Fruit fly (Drosophila melanogaster) whole organism, embryonic: Measurements from ENCODE around the gene CG6927.

Experiments
- Ada2b ChIP-seq: fragments of 200-800 bp; sonication (Bioruptor generic); IDR thresholded peaks from 2 replicates; pipeline ENCODE4 v1.3.6; 2022; ENCODE audit warnings: missing biosample characterization, missing genetic modification characterization
- Asciz ChIP-seq: fragments of 200-800 bp; sonication (Bioruptor generic); optimal IDR thresholded peaks from 2 replicates; lab custom pipeline; 2017; ENCODE audit warnings: missing biosample characterization, mild to moderate bottlenecking, missing genetic modification characterization, missing genetic modification reagents
- CG10209 ChIP-seq: fragments of 200-800 bp; sonication (Bioruptor generic); optimal IDR thresholded peaks from 3 replicates; lab custom pipeline; 2017; ENCODE audit warnings: missing biosample characterization, mild to moderate bottlenecking, missing genetic modification characterization, missing genetic modification reagents
- CG10321 ChIP-seq: fragments of 200-800 bp; sonication (Bioruptor generic); IDR thresholded peaks from 2 replicates; pipeline ENCODE4 v1.3.6; 2022; ENCODE audit warnings: missing biosample characterization, missing genetic modification characterization
- CG10431 ChIP-seq: fragments of 200-800 bp; sonication (Bioruptor generic); optimal IDR thresholded peaks from 3 replicates; lab custom pipeline; 2018; ENCODE audit warnings: missing biosample characterization, mild to moderate bottlenecking, missing genetic modification characterization
- CG11456 ChIP-seq: fragments of 200-800 bp; sonication (Bioruptor generic); IDR thresholded peaks from 3 replicates; pipeline ENCODE4 v1.3.6; 2022; ENCODE audit warnings: missing biosample characterization, missing genetic modification characterization
- CG12744 ChIP-seq: fragments of 200-800 bp; sonication (Bioruptor generic); optimal IDR thresholded peaks from 2 replicates; lab custom pipeline; 2016; ENCODE audit warnings: missing biosample characterization, missing genetic modification characterization
- CG12942 ChIP-seq: fragments of 200-800 bp; sonication (Bioruptor generic); optimal IDR thresholded peaks from 3 replicates; lab custom pipeline; 2016; ENCODE audit warnings: missing biosample characterization, missing genetic modification characterization
- CG13775 ChIP-seq: fragments of 200-800 bp; sonication (Bioruptor generic); optimal IDR thresholded peaks from 3 replicates; lab custom pipeline; 2017; ENCODE audit warnings: missing biosample characterization, mild to moderate bottlenecking, missing genetic modification characterization
- CG13894 ChIP-seq: fragments of 200-800 bp; sonication (Bioruptor generic); optimal IDR thresholded peaks from 3 replicates; lab custom pipeline; 2018; ENCODE audit warnings: missing biosample characterization, mild to moderate bottlenecking, missing genetic modification characterization, moderate library complexity
- CG14965 ChIP-seq: fragments of 200-800 bp; sonication (Bioruptor generic); optimal IDR thresholded peaks from 2 replicates; lab custom pipeline; 2016; ENCODE audit warnings: missing biosample characterization, missing genetic modification characterization, borderline replicate concordance
- CG18262 ChIP-seq: fragments of 200-800 bp; optimal IDR thresholded peaks from 3 replicates; lab custom pipeline; 2019; ENCODE audit warnings: missing biosample characterization, mild to moderate bottlenecking, missing genetic modification characterization, moderate library complexity
- CG3407 ChIP-seq: fragments of 200-800 bp; sonication (Bioruptor generic); optimal IDR thresholded peaks from 2 replicates; lab custom pipeline; 2018; ENCODE audit warnings: missing biosample characterization, mild to moderate bottlenecking, missing genetic modification characterization
- CG34224 ChIP-seq: fragments of 200-800 bp; sonication (Bioruptor generic); IDR thresholded peaks from 3 replicates; pipeline ENCODE4 v1.3.6; 2022; ENCODE audit warnings: missing biosample characterization, missing genetic modification characterization; ENCODE audit not compliant: partially characterized antibody
- CG7271 ChIP-seq: fragments of 200-800 bp; sonication (Bioruptor generic); optimal IDR thresholded peaks from 2 replicates; lab custom pipeline; 2018; ENCODE audit warnings: missing biosample characterization, mild to moderate bottlenecking, missing genetic modification characterization, moderate library complexity
- CG9215 ChIP-seq: fragments of 200-800 bp; sonication (Bioruptor generic); IDR thresholded peaks from 2 replicates; pipeline ENCODE4 v1.3.6; 2022; ENCODE audit warnings: missing biosample characterization, missing genetic modification characterization
- Ets97D ChIP-seq: fragments of 200-800 bp; sonication (Bioruptor generic); optimal IDR thresholded peaks from 3 replicates; lab custom pipeline; 2016; ENCODE audit warnings: missing biosample characterization, missing genetic modification characterization
- H15 ChIP-seq: fragments of 200-800 bp; sonication (Bioruptor generic); IDR thresholded peaks from 3 replicates; pipeline ENCODE4 v1.3.6; 2022; ENCODE audit warnings: missing biosample characterization, missing genetic modification characterization
- Hr39 ChIP-seq: fragments of >200 bp; optimal IDR thresholded peaks from 2 replicates; lab custom pipeline; 2017
- Hr51 ChIP-seq, 2 experiments: fragments of 200-800 bp; sonication (Bioruptor generic); optimal IDR thresholded peaks; 2 replicates in 1 of 2; 3 replicates in 1 of 2; lab custom pipeline; 2016 to 2018; ENCODE audit warnings: missing biosample characterization in 2 of 2, missing genetic modification characterization in 2 of 2, mild to moderate bottlenecking in 1 of 2, moderate library complexity in 1 of 2
- Jarid2 ChIP-seq: fragments of 200-800 bp; sonication (Bioruptor generic); optimal IDR thresholded peaks from 3 replicates; lab custom pipeline; 2017; ENCODE audit warnings: mild to moderate bottlenecking, missing biosample characterization, missing genetic modification reagents, missing genetic modification characterization
- NK7.1 ChIP-seq: fragments of 200-800 bp; sonication (Bioruptor generic); optimal IDR thresholded peaks from 3 replicates; lab custom pipeline; 2016; ENCODE audit warnings: missing biosample characterization, missing genetic modification characterization
- Nf-YB ChIP-seq: fragments of 200-800 bp; sonication (Bioruptor generic); optimal IDR thresholded peaks from 3 replicates; lab custom pipeline; 2019; ENCODE audit warnings: missing biosample characterization, mild to moderate bottlenecking, missing genetic modification characterization, moderate library complexity
- NfI ChIP-seq: fragments of 200-800 bp; sonication (Bioruptor generic); optimal IDR thresholded peaks from 3 replicates; lab custom pipeline; 2018; ENCODE audit warnings: missing biosample characterization, mild to moderate bottlenecking, missing genetic modification characterization, moderate library complexity
- Oaz ChIP-seq: fragments of 200-800 bp; sonication (Bioruptor generic); IDR thresholded peaks from 2 replicates; pipeline ENCODE4 v1.3.6; 2022; ENCODE audit warnings: missing biosample characterization, missing genetic modification characterization
- Optix ChIP-seq: fragments of 200-800 bp; sonication (Bioruptor generic); IDR thresholded peaks from 3 replicates; pipeline ENCODE4 v1.3.6; 2022; ENCODE audit warnings: missing biosample characterization, missing genetic modification characterization
- Ptx1 ChIP-seq: fragments of 200-800 bp; sonication (Bioruptor generic); IDR thresholded peaks from 2 replicates; pipeline ENCODE4 v1.3.6; 2022; ENCODE audit warnings: missing biosample characterization, missing genetic modification characterization
- Stat92E ChIP-seq, 3 experiments: fragments of >200 bp in 2 of 3; fragments of 200-800 bp in 1 of 3; sonication (Bioruptor generic) in 1 of 3; optimal IDR thresholded peaks; 2 replicates each; lab custom pipeline; 2017 to 2019; ENCODE audit warnings: missing biosample characterization in 3 of 3, missing genetic modification characterization in 3 of 3, mild to moderate bottlenecking in 1 of 3, moderate library complexity in 1 of 3
- TFAM ChIP-seq: fragments of 200-800 bp; sonication (Bioruptor generic); optimal IDR thresholded peaks from 2 replicates; lab custom pipeline; 2017; ENCODE audit warnings: missing biosample characterization, missing genetic modification characterization, inconsistent platforms
- Taf1 ChIP-seq: fragments of 200-800 bp; sonication (Bioruptor generic); IDR thresholded peaks from 2 replicates; pipeline ENCODE4 v1.3.6; 2022; ENCODE audit warnings: missing biosample characterization, missing genetic modification characterization
- Usf ChIP-seq: fragments of 200-800 bp; sonication (Bioruptor generic); optimal IDR thresholded peaks from 2 replicates; lab custom pipeline; 2017; ENCODE audit warnings: missing genotype, missing biosample characterization, missing genetic modification characterization
- Xbp1 ChIP-seq: fragments of 200-800 bp; sonication (Bioruptor generic); optimal IDR thresholded peaks from 3 replicates; lab custom pipeline; 2016; ENCODE audit warnings: missing biosample characterization, mild to moderate bottlenecking, missing genetic modification characterization
- ac ChIP-seq: fragments of 200-800 bp; sonication (Bioruptor generic); optimal IDR thresholded peaks from 3 replicates; lab custom pipeline; 2017; ENCODE audit warnings: missing biosample characterization, mild to moderate bottlenecking, missing genetic modification characterization
- ash1 ChIP-seq: fragments of 200-800 bp; sonication (Bioruptor generic); optimal IDR thresholded peaks from 2 replicates; lab custom pipeline; 2018; ENCODE audit warnings: missing biosample characterization, mild to moderate bottlenecking, missing genetic modification characterization
- bcd ChIP-seq: fragments of 200-800 bp; sonication (Bioruptor generic); optimal IDR thresholded peaks from 2 replicates; lab custom pipeline; 2017; ENCODE audit warnings: missing biosample characterization, mild to moderate bottlenecking, missing genetic modification characterization
- croc ChIP-seq: fragments of 200-800 bp; sonication (Bioruptor generic); conservative IDR thresholded peaks from 3 replicates; pipeline ENCODE4 v1.3.6; 2022; ENCODE audit warnings: missing biosample characterization, missing genetic modification characterization
- ewg ChIP-seq: fragments of 200-800 bp; sonication (Bioruptor generic); optimal IDR thresholded peaks from 3 replicates; lab custom pipeline; 2017; ENCODE audit warnings: mild to moderate bottlenecking, missing biosample characterization, missing genetic modification reagents, missing genetic modification characterization
- eyg ChIP-seq: fragments of 200-800 bp; sonication (Bioruptor generic); optimal IDR thresholded peaks from 3 replicates; lab custom pipeline; 2016; ENCODE audit warnings: missing biosample characterization, missing genetic modification characterization
- gcm ChIP-seq: fragments of 200-800 bp; sonication (Bioruptor generic); optimal IDR thresholded peaks from 2 replicates; lab custom pipeline; 2019; ENCODE audit warnings: missing biosample characterization, mild to moderate bottlenecking, missing genetic modification characterization, moderate library complexity
- gsb ChIP-seq: fragments of 200-800 bp; sonication (Bioruptor generic); IDR thresholded peaks from 2 replicates; pipeline ENCODE4 v1.3.6; 2022; ENCODE audit warnings: missing biosample characterization, missing genetic modification characterization
- kah ChIP-seq: fragments of 200-800 bp; sonication (Bioruptor generic); optimal IDR thresholded peaks from 2 replicates; lab custom pipeline; 2018; ENCODE audit warnings: missing biosample characterization, mild to moderate bottlenecking, missing genetic modification characterization
- sc ChIP-seq, 3 experiments: fragments of >200 bp in 2 of 3; fragments of 200-800 bp in 1 of 3; sonication (Bioruptor generic) in 1 of 3; optimal IDR thresholded peaks; 2 replicates in 2 of 3; 3 replicates in 1 of 3; lab custom pipeline; 2017; ENCODE audit warnings: mild to moderate bottlenecking in 1 of 3, missing biosample characterization in 1 of 3, missing genetic modification characterization in 1 of 3, missing genetic modification reagents in 1 of 3
- sqz ChIP-seq: fragments of 200-800 bp; sonication (Bioruptor generic); optimal IDR thresholded peaks from 3 replicates; lab custom pipeline; 2018; ENCODE audit warnings: missing biosample characterization, mild to moderate bottlenecking, missing genetic modification characterization
- stc ChIP-seq: fragments of 200-800 bp; sonication (Bioruptor generic); IDR thresholded peaks from 2 replicates; pipeline ENCODE4 v1.3.6; 2022; ENCODE audit warnings: missing biosample characterization, missing genetic modification characterization
- tio ChIP-seq: fragments of 200-800 bp; sonication (Bioruptor generic); optimal IDR thresholded peaks from 2 replicates; lab custom pipeline; 2017; ENCODE audit warnings: missing biosample characterization, missing genetic modification characterization, inconsistent platforms
- tna ChIP-seq: fragments of 200-800 bp; sonication (Bioruptor generic); IDR thresholded peaks from 2 replicates; pipeline ENCODE4 v1.3.6; 2022; ENCODE audit warnings: missing biosample characterization, missing genetic modification characterization; ENCODE audit not compliant: partially characterized antibody
- wor ChIP-seq: fragments of 200-800 bp; sonication (Bioruptor generic); IDR thresholded peaks from 2 replicates; pipeline ENCODE4 v1.3.6; 2022; ENCODE audit warnings: missing biosample characterization, missing genetic modification characterization
- z ChIP-seq: fragments of 200-800 bp; sonication (Bioruptor generic); IDR thresholded peaks from 3 replicates; pipeline ENCODE4 v1.3.6; 2022; ENCODE audit warnings: missing biosample characterization, missing genetic modification characterization

Gene CG6927

dm6 chrX:4919040-4919881, 12.6 kb downstream of the CG6927 start (continued):
- peak; percentile 33 for TF ChIP-seq gcm (GFP tag; lab: Kevin White, UChicago)
- no peak; the same call in 2 of the 3 replicates for TF ChIP-seq z (GFP tag; lab: Robert Waterston, UW)
- TF ChIP-seq Xbp1 (GFP tag; lab: Kevin White, UChicago) = peak; percentile 88
- TF ChIP-seq stc (GFP tag; lab: Robert Waterston, UW) = peak; percentile 79
- peak; percentile 71; the same call in 1 of the 2 replicates for TF ChIP-seq Taf1 (GFP tag; lab: Robert Waterston, UW)
- TF ChIP-seq Oaz (GFP tag; lab: Robert Waterston, UW) = peak; percentile 79
- TF ChIP-seq CG34224 (GFP tag; lab: Robert Waterston, UW) = no peak
- peak; percentile 55 for TF ChIP-seq CG13775 (GFP tag; lab: Kevin White, UChicago)
- TF ChIP-seq Stat92E (GFP tag; optimal IDR thresholded peaks at IDR 0.05; lab: Kevin White, UChicago) = no peak
- TF ChIP-seq kah (GFP tag; lab: Kevin White, UChicago) = peak; percentile 17
- TF ChIP-seq croc (GFP tag; lab: Robert Waterston, UW) = peak; percentile 53; the same call in 1 of the 3 replicates
- no peak for TF ChIP-seq sc (optimal IDR thresholded peaks at IDR 0.05; lab: Kevin White, UChicago)
- peak; percentile 1 for TF ChIP-seq sc (GFP tag; optimal IDR thresholded peaks at IDR 0.05; lab: Kevin White, UChicago)
- TF ChIP-seq NK7.1 = peak; percentile 65
- peak; percentile 73 to 79 for TF ChIP-seq Hr51 (GFP tag; optimal IDR thresholded peaks at IDR 0.05; lab: Kevin White, UChicago)
- peak; percentile 34 for TF ChIP-seq Ets97D (GFP tag; lab: Kevin White, UChicago)
- TF ChIP-seq ac = no peak
- peak; percentile 80 for TF ChIP-seq CG10209
- no peak for TF ChIP-seq CG14965 (GFP tag; lab: Kevin White, UChicago)
- TF ChIP-seq CG12942 (GFP tag; lab: Kevin White, UChicago) = peak; percentile 83
- TF ChIP-seq CG9215 (GFP tag; lab: Robert Waterston, UW) = peak; percentile 82
- no peak for TF ChIP-seq sqz
- TF ChIP-seq NfI (GFP tag; lab: Kevin White, UChicago) = peak; percentile 84
- TF ChIP-seq CG11456 (GFP tag; lab: Robert Waterston, UW) = peak; percentile 94
- TF ChIP-seq Jarid2 (GFP tag; lab: Kevin White, UChicago) = peak; percentile 17
- peak; percentile 3 for TF ChIP-seq ash1 (GFP tag; lab: Kevin White, UChicago)
- no peak for TF ChIP-seq CG7271 (tag; lab: Kevin White, UChicago)
- TF ChIP-seq Asciz = no peak
- TF ChIP-seq bcd (GFP tag; lab: Kevin White, UChicago) = peak; percentile 83
- TF ChIP-seq CG10321 (GFP tag; lab: Robert Waterston, UW) = peak; percentile 61
- TF ChIP-seq Nf-YB = peak; percentile 54
- no peak for TF ChIP-seq tio
- peak; percentile 90 for TF ChIP-seq gsb (GFP tag; lab: Robert Waterston, UW)
- TF ChIP-seq eyg (GFP tag; lab: Kevin White, UChicago) = peak; percentile 80
- TF ChIP-seq Optix (GFP tag; lab: Robert Waterston, UW) = peak; percentile 85
- TF ChIP-seq H15 (GFP tag; lab: Robert Waterston, UW) = peak; percentile 80
- peak; percentile 27 for TF ChIP-seq CG3407
- peak; percentile 46 for TF ChIP-seq Usf (GFP tag; lab: Kevin White, UChicago)
- TF ChIP-seq TFAM = no peak
- peak; percentile 93 for TF ChIP-seq Ptx1 (GFP tag; lab: Robert Waterston, UW)
- no peak for TF ChIP-seq tna (GFP tag; lab: Robert Waterston, UW)
- peak; percentile 92 for TF ChIP-seq Ada2b
- TF ChIP-seq CG12744 (GFP tag; lab: Kevin White, UChicago) = peak; percentile 60
- peak; percentile 45 for TF ChIP-seq CG10431 (GFP tag; lab: Kevin White, UChicago)
- peak; percentile 73 for TF ChIP-seq wor (GFP tag; lab: Robert Waterston, UW)
- peak; percentile 5 for TF ChIP-seq CG13894 (tag; lab: Kevin White, UChicago)
- peak; percentile 17 for TF ChIP-seq ewg (GFP tag; lab: Kevin White, UChicago)
- TF ChIP-seq CG18262 (tag; lab: Kevin White, UChicago) = peak; percentile 63
- TF ChIP-seq Hr39 = no peak
